Fruit fly (Drosophila melanogaster) ovary, adult (tissue): Measurements from ENCODE around the gene nej.

ENCODE experiments used
- CG17801 ChIP-seq: fragments of 200-800 bp; optimal IDR thresholded peaks from 2 replicates; lab custom pipeline; 2019; ENCODE audit warnings: missing biosample characterization, mild to moderate bottlenecking, missing genetic modification characterization, moderate library complexity; ENCODE audit not compliant: partially characterized antibody

Gene nej

dm6 chrX:9684158-9684557, 2.7 kb downstream of the nej start:
- peak; percentile 91 for TF ChIP-seq CG17801 (GFP tag; lab: Kevin White, UChicago)

DNA sequence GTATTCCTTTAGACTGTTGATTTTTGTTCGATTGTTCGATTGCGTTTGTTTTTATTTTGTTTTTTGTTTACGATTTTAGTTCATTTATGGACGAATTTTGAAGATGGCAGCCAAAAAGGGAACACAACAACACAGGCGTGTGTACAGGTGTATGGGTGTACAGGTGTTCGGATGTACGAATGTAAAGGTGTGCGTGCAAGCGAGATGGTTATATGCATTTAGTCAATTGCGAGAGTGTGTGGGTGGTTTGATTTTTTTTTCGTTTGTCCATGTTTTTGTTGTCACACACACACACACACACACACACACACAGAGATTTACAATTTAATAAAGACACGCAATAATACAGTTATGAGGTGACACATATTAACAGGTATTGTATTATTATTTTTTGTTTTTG, 12.0 kb downstream of the nej start:
- TF ChIP-seq CG17801 (GFP tag; lab: Kevin White, UChicago): peak; percentile 39

DNA sequence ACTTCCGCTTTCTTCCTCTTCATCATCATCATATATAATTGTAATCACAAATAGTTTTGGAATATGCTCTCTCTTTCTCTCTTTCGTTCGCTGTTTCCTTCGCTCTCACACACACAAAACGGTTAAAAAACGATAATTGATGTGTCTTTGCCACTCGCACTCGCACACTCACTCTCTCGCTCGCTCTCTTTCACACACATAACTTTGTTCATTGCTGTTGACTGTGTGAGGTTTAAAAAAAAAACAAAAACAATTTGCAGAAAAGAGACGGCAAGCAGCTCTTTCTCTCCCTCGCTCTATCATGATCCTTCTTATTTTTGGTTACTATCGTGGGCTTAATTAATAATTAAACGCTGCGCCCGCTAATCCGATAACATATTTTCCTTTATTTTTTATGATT, 20.4 kb downstream of the nej start:
- TF ChIP-seq CG17801 (GFP tag; lab: Kevin White, UChicago): no peak

DNA sequence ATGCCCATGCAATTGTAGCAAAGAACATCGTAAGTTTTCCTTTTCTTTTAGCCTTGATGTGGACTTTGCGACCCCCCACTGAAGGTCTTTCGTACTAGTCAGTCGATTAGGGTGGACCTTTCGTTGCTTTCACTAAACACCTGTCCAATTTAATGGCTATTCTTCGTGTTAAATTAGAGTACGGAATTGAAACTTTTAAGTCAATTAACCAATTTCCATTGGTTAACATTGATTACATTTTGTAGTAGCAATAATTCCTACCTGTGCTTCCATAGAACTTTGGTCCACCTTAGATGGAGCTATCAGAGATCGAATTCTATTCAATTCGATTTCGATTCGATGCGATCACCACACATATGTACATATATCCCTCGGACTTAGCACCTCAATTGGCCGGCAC, 22.4 kb downstream of the nej start:
- peak; percentile 40 for TF ChIP-seq CG17801 (GFP tag; lab: Kevin White, UChicago)

dm6 chrX:9663666-9664065, 23.2 kb downstream of the nej start:
- TF ChIP-seq CG17801 (GFP tag; lab: Kevin White, UChicago): no peak

- TF ChIP-seq CG17801 (GFP tag; lab: Kevin White, UChicago): no peak
These were observed 24.0 kb downstream of the nej start, which contains the start of gene CG3106 for dm6 chrX:9662797-9663316. TSS of gene CG3106 (minus strand) at chrX:9662903.

DNA sequence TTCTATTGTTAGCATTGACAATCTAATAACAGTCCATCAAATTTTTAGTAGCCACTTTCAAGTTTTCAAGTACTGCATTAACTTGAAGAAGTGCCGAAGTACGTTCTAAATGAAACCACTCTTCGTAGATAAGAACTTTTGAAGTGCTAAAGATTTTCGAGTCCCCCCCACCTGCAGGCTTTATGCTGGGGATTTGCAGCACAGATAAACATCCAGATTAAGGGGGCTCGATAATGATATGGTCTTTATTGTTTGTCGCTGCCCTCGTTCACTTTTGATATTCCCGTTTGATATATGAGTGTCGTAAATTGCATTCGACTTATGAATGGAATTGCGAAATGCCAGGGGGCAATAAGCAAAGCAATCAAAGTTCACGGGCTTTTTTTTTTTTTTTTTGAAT, 25.4 kb downstream of the nej start:
- no peak for TF ChIP-seq CG17801 (GFP tag; lab: Kevin White, UChicago)

- peak; percentile 77 for TF ChIP-seq CG17801 (GFP tag; lab: Kevin White, UChicago)
These were observed 28.0 kb downstream of the nej start, which contains the start of gene Ptpmeg2 for dm6 chrX:9658865-9659339. TSS of gene Ptpmeg2 (minus strand) at chrX:9659145.

DNA sequence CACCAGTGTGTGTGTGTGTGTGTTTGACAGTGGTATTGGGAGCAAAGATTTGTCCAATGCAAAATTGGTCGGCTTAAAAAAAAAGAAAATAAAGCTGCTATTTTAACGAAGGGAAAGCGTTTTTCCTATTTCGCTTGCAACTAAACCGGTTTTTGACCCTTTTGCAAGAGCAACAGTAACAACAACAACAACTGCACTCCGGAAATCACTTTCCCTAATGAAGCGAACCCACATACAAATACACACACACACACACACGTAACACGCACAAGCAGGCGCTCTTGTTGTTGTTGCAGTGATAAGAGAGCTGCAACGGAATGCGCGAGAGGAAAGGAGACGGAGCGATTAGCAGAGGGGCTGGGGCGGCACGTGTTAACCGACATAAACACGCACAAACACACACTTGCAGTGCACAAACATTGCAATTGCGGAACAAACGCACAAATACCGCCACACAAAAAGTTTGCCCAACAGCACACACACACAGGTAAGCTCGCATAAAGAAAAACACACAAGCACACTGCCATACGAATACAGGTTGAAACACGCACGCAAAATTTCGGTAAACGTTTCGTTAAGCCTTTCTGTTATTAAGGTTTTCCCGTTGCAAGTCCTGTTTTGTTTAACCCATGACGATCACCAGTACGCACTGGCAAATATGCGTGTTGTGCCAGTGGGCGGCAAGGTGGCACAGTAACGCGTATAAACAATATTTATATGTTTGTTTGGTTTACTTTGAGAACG, 28.6 kb downstream of the nej start:
- TF ChIP-seq CG17801 (GFP tag; lab: Kevin White, UChicago): no peak

DNA sequence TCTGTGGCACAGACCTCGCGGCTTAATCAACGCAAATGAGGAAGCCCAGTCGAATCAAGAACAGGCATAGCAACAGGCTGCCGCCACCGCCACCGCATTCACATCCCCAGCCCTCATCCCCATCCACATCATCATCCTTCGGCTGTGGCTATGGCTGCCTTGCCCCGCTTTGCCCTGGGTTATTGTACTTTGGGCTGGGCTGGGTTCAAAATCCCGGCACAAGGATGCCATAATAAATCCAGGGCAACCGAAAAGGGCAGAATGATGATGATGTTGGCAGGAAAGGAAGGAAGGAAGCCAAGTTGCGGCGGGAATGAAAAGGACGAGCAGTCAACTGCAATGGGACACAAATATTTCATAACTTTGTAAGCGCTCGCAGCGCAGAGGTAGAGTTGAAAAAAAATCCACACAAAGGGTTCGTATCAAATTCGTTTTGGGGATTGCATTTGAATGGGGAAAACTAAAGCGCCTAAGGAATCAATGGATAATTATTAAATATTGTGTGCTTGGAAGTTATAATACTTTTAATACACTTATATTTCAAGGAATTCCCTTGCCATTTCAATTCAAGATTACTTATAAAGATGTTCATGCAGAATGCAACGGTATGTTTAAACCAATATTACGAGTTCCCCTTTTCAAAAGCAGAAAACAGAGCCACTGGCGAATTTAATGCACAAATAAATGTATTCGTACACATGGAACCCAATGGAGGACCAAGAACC, 30.7 kb downstream of the nej start:
- TF ChIP-seq CG17801 (GFP tag; lab: Kevin White, UChicago): no peak

DNA sequence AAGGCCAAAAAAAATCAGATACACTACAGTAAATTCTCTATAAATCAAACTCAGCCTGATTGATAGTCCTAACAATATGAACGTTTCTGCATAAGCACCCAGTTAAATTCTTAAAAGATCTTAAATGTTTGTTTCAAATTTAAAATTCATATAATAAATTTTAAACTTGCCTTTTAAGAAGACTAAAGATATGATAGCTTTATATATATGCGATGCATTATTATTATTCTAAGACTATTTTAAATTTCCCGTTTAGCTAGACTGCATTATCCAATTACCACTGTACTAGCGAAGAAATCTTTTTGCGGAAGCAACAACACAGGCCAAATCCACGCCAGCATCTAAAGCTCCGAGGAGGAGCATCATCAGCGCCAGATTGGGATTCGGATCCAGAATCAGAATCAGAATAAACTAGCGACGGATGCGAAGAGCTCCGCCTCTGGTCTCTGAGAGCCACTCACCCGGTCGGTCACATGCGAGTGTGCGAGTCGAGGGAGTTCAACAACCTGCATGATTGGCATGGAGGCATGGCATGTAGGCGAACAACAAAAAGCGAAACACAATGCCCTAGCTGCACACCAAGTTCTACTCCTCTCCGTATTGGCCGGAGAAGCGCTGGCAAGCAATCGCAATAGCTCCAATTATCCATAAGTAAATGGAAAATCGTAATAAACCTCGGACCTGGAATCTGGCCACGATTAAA, 32.7 kb downstream of the nej start:
- TF ChIP-seq CG17801 (GFP tag; lab: Kevin White, UChicago): no peak

DNA sequence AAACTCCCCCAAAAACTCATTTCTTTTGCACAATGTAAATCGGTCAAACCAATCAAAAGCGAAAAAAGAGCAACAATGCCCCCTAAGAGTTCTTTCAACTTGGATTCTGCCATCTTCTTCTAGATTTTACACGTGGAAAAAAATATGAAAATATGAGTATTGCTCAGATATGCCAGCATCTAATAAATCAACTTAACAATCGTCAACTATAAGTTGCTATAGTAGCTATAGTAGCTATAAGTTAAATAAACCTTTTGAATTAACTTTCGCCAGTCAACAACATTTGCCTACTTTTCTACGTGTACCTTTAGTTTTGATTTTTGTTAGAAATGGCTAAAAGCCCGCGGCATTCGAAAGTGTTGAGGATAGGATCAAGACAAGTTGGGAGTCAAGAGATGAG, 33.6 kb downstream of the nej start:
- TF ChIP-seq CG17801 (GFP tag; lab: Kevin White, UChicago): no peak

dm6 chrX:9652006-9652405, 34.9 kb downstream of the nej start:
- peak; percentile 11 for TF ChIP-seq CG17801 (GFP tag; lab: Kevin White, UChicago)

DNA sequence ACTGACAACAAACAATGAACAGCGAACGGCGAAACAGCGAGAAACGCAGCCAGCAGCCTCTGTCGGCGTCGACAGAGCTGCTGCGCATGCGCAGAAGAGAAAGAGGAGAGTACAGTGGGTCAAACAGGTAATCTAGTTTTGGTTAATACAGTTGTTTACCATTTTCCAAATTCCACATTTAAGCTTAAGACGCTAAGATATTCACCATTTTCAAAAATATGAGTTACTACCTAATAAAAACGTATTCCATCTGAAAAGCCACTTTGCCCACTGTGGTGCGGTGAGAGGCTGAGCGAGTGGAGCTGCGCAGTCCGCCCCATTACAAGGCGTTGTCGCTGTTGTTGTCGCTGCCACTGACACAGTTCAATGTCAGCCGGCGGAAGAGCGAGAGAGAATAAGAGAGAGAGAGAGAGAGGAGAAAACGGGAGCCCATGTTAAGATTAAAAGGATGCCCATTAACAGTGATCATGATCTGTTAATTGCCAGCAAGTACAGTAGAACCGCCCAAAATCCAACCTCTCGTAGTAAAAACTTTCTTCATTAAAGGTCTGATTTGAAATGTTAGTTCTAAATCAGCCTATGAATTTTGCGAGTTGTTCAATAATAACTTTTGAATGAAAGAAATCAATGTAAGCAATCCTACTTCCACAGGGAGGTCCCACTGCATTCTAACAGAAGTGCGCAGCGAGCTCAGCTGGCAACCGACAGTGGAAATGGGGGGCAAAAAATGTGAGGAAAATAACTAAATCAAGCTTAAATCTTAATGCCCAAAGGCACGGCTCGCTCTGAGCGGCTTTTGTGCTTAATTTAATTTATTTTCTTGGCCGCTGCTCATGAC, 35.9 kb downstream of the nej start:
- TF ChIP-seq CG17801 (GFP tag; lab: Kevin White, UChicago): peak; percentile 90
